Fruit fly (Drosophila melanogaster) whole organism, embryonic: Measurements from ENCODE around the gene Mst98Cb.

Experiments
- Asciz ChIP-seq: fragments of 200-800 bp; sonication (Bioruptor generic); optimal IDR thresholded peaks from 2 replicates; lab custom pipeline; 2017; ENCODE audit warnings: missing biosample characterization, mild to moderate bottlenecking, missing genetic modification characterization, missing genetic modification reagents
- Awh ChIP-seq: fragments of 200-800 bp; sonication (Bioruptor generic); IDR thresholded peaks from 2 replicates; pipeline ENCODE4, ENCODE4 v1.3.6; 2022; ENCODE audit warnings: missing biosample characterization, missing genetic modification characterization
- B-H1 ChIP-seq: fragments of 200-800 bp; sonication (Bioruptor generic); IDR thresholded peaks from 3 replicates; pipeline ENCODE4 v1.3.6; 2022; ENCODE audit warnings: missing biosample characterization, missing genetic modification characterization
- BEAF-32 ChIP-seq: fragments of 200-800 bp; sonication (Bioruptor generic); optimal IDR thresholded peaks from 3 replicates; lab custom pipeline; 2017; ENCODE audit warnings: missing biosample characterization, missing genetic modification characterization, mild to moderate bottlenecking, moderate library complexity, missing genetic modification reagents
- CG10366 ChIP-seq: fragments of 200-800 bp; sonication (Bioruptor generic); IDR thresholded peaks from 2 replicates; pipeline ENCODE4 v1.3.6; 2022; ENCODE audit warnings: missing biosample characterization, missing genetic modification characterization
- CG10979 ChIP-seq: fragments of 200-800 bp; sonication (Bioruptor generic); optimal IDR thresholded peaks from 2 replicates; lab custom pipeline; 2018; ENCODE audit warnings: missing biosample characterization, mild to moderate bottlenecking, missing genetic modification characterization, moderate library complexity
- CG11504 ChIP-seq: fragments of 200-800 bp; sonication (Bioruptor generic); optimal IDR thresholded peaks from 3 replicates; lab custom pipeline; 2019; ENCODE audit warnings: missing biosample characterization, mild to moderate bottlenecking, missing genetic modification characterization, moderate library complexity
- CG12744 ChIP-seq: fragments of 200-800 bp; sonication (Bioruptor generic); optimal IDR thresholded peaks from 2 replicates; lab custom pipeline; 2016; ENCODE audit warnings: missing biosample characterization, missing genetic modification characterization
- CG12769 ChIP-seq: fragments of 200-800 bp; sonication (Bioruptor generic); optimal IDR thresholded peaks from 2 replicates; lab custom pipeline; 2019; ENCODE audit warnings: missing biosample characterization, mild to moderate bottlenecking, missing genetic modification characterization, moderate library complexity
- CG14860 ChIP-seq: fragments of 200-800 bp; sonication (Bioruptor generic); IDR thresholded peaks from 3 replicates; pipeline ENCODE4 v1.3.6; 2022; ENCODE audit warnings: missing biosample characterization, missing genetic modification characterization; ENCODE audit not compliant: partially characterized antibody
- CG15479 ChIP-seq: fragments of 200-800 bp; sonication (Bioruptor generic); optimal IDR thresholded peaks from 3 replicates; lab custom pipeline; 2019; ENCODE audit warnings: missing biosample characterization, mild to moderate bottlenecking, missing genetic modification characterization, moderate library complexity
- CG16779 ChIP-seq: fragments of 200-800 bp; sonication (Bioruptor generic); IDR thresholded peaks from 2 replicates; pipeline ENCODE4 v1.3.6; 2022; ENCODE audit warnings: missing biosample characterization, missing genetic modification characterization
- CG17385 ChIP-seq: fragments of 200-800 bp; sonication (Bioruptor generic); optimal IDR thresholded peaks from 3 replicates; lab custom pipeline; 2018; ENCODE audit warnings: missing biosample characterization, mild to moderate bottlenecking, missing genetic modification characterization
- CG17568 ChIP-seq: fragments of 200-800 bp; sonication (Bioruptor generic); optimal IDR thresholded peaks from 2 replicates; lab custom pipeline; 2018; ENCODE audit warnings: missing biosample characterization, mild to moderate bottlenecking, missing genetic modification characterization, moderate library complexity
- CG18764 ChIP-seq: fragments of 200-800 bp; sonication (Bioruptor generic); optimal IDR thresholded peaks from 3 replicates; lab custom pipeline; 2016; ENCODE audit warnings: missing biosample characterization, missing genetic modification characterization
- CG2199 ChIP-seq: fragments of 200-800 bp; sonication (Bioruptor generic); IDR thresholded peaks from 3 replicates; pipeline ENCODE4 v1.3.6; 2022; ENCODE audit warnings: missing biosample characterization, missing genetic modification characterization
- CG2889 ChIP-seq: fragments of 200-800 bp; sonication (Bioruptor generic); IDR thresholded peaks from 3 replicates; pipeline ENCODE4 v1.3.6; 2022; ENCODE audit warnings: missing biosample characterization, missing genetic modification characterization
- CG32772 ChIP-seq: fragments of 200-800 bp; sonication (Bioruptor generic); IDR thresholded peaks from 2 replicates; pipeline ENCODE4 v1.3.6; 2022; ENCODE audit warnings: missing biosample characterization, missing genetic modification characterization
- CG34224 ChIP-seq: fragments of 200-800 bp; sonication (Bioruptor generic); IDR thresholded peaks from 3 replicates; pipeline ENCODE4 v1.3.6; 2022; ENCODE audit warnings: missing biosample characterization, missing genetic modification characterization; ENCODE audit not compliant: partially characterized antibody
- CG4730 ChIP-seq: fragments of 200-800 bp; sonication (Bioruptor generic); IDR thresholded peaks from 2 replicates; pipeline ENCODE4 v1.3.6; 2022; ENCODE audit warnings: missing biosample characterization, missing genetic modification characterization
- CG7271 ChIP-seq: fragments of 200-800 bp; sonication (Bioruptor generic); optimal IDR thresholded peaks from 2 replicates; lab custom pipeline; 2018; ENCODE audit warnings: missing biosample characterization, mild to moderate bottlenecking, missing genetic modification characterization, moderate library complexity
- CG8281 ChIP-seq: fragments of 200-800 bp; sonication (Bioruptor generic); optimal IDR thresholded peaks from 2 replicates; lab custom pipeline; 2018; ENCODE audit warnings: missing biosample characterization, mild to moderate bottlenecking, missing genetic modification characterization, moderate library complexity
- CG8290 ChIP-seq, 3 experiments: fragments of 200-800 bp; sonication (Bioruptor generic); optimal IDR thresholded peaks; 2 replicates each; lab custom pipeline; 2016 to 2019; ENCODE audit warnings: missing biosample characterization in 3 of 3, missing genetic modification characterization in 3 of 3, mild to moderate bottlenecking in 2 of 3, moderate library complexity in 1 of 3
- Chrac-16 ChIP-seq: fragments of 200-800 bp; sonication (Bioruptor generic); optimal IDR thresholded peaks from 3 replicates; lab custom pipeline; 2016; ENCODE audit warnings: missing biosample characterization, missing genetic modification characterization
- D ChIP-seq, 2 experiments: fragments of 200-800 bp in 1 of 2; fragments of >200 bp in 1 of 2; sonication (Bioruptor generic) in 1 of 2; optimal IDR thresholded peaks; 2 replicates in 1 of 2; 3 replicates in 1 of 2; lab custom pipeline; 2017; ENCODE audit warnings: mild to moderate bottlenecking in 1 of 2, missing biosample characterization in 1 of 2, missing genetic modification characterization in 1 of 2, missing genetic modification reagents in 1 of 2
- Drgx ChIP-seq: fragments of 200-800 bp; sonication (Bioruptor generic); IDR thresholded peaks from 2 replicates; pipeline ENCODE4 v1.3.6; 2022; ENCODE audit warnings: missing biosample characterization, missing genetic modification characterization
- GATAe ChIP-seq: fragments of 200-800 bp; sonication (Bioruptor generic); conservative IDR thresholded peaks from 2 replicates; pipeline ENCODE4 v1.3.6; 2022; ENCODE audit warnings: missing biosample characterization, missing genetic modification characterization
- H2.0 ChIP-seq: fragments of 200-800 bp; sonication (Bioruptor generic); IDR thresholded peaks from 2 replicates; pipeline ENCODE4 v1.3.6; 2022; ENCODE audit warnings: missing biosample characterization, missing genetic modification characterization
- Lim3 ChIP-seq: fragments of 200-800 bp; sonication (Bioruptor generic); IDR thresholded peaks from 2 replicates; pipeline ENCODE4 v1.3.6; 2022; ENCODE audit warnings: missing biosample characterization, missing genetic modification characterization
- Vsx1 ChIP-seq: fragments of 200-800 bp; sonication (Bioruptor generic); optimal IDR thresholded peaks from 2 replicates; lab custom pipeline; 2017; ENCODE audit warnings: missing biosample characterization, mild to moderate bottlenecking, missing genetic modification characterization, missing genetic modification reagents
- abd-A ChIP-seq: fragments of 200-800 bp; sonication (Bioruptor generic); optimal IDR thresholded peaks from 3 replicates; lab custom pipeline; 2019; ENCODE audit warnings: missing biosample characterization, mild to moderate bottlenecking, missing genetic modification characterization, moderate library complexity
- amos ChIP-seq: fragments of 200-800 bp; sonication (Bioruptor generic); IDR thresholded peaks from 2 replicates; pipeline ENCODE4 v1.3.6; 2022; ENCODE audit warnings: missing biosample characterization, missing genetic modification characterization; ENCODE audit not compliant: partially characterized antibody
- aop ChIP-seq: fragments of 200-800 bp; sonication (Bioruptor generic); IDR thresholded peaks from 2 replicates; pipeline ENCODE4 v1.3.6; 2022; ENCODE audit warnings: missing biosample characterization, missing genetic modification characterization
- cas ChIP-seq: fragments of 200-800 bp; sonication (Bioruptor generic); IDR thresholded peaks from 2 replicates; pipeline ENCODE4 v1.3.6; 2022; ENCODE audit warnings: missing biosample characterization, missing genetic modification characterization
- caup ChIP-seq: fragments of 200-800 bp; sonication (Bioruptor generic); optimal IDR thresholded peaks from 3 replicates; lab custom pipeline; 2017; ENCODE audit warnings: missing biosample characterization, mild to moderate bottlenecking, missing genetic modification characterization, moderate library complexity; ENCODE audit not compliant: severe bottlenecking
- chm ChIP-seq: fragments of 200-800 bp; sonication (Bioruptor generic); IDR thresholded peaks from 2 replicates; pipeline ENCODE4 v1.3.6; 2022; ENCODE audit warnings: missing biosample characterization, missing genetic modification characterization
- crc ChIP-seq: fragments of 200-800 bp; sonication (Bioruptor generic); optimal IDR thresholded peaks from 2 replicates; lab custom pipeline; 2016; ENCODE audit warnings: missing biosample characterization, missing genetic modification characterization
- dimm ChIP-seq: fragments of 200-800 bp; sonication (Bioruptor generic); IDR thresholded peaks from 2 replicates; pipeline ENCODE4 v1.3.6; 2022; ENCODE audit warnings: missing biosample characterization, missing genetic modification characterization
- exex ChIP-seq: fragments of 200-800 bp; sonication (Bioruptor generic); optimal IDR thresholded peaks from 4 replicates; lab custom pipeline; 2018; ENCODE audit warnings: missing biosample characterization, mild to moderate bottlenecking, missing genetic modification characterization, moderate library complexity
- hb ChIP-seq: fragments of 200-800 bp; sonication (Bioruptor generic); IDR thresholded peaks from 3 replicates; pipeline ENCODE4 v1.3.6; 2022; ENCODE audit warnings: missing biosample characterization, missing genetic modification characterization; ENCODE audit not compliant: partially characterized antibody
- hbn ChIP-seq: fragments of 200-800 bp; sonication (Bioruptor generic); IDR thresholded peaks from 2 replicates; pipeline ENCODE4 v1.3.6; 2022; ENCODE audit warnings: missing biosample characterization, missing genetic modification characterization; ENCODE audit not compliant: partially characterized antibody
- lilli ChIP-seq: fragments of 200-800 bp; sonication (Bioruptor generic); optimal IDR thresholded peaks from 3 replicates; lab custom pipeline; 2016; ENCODE audit warnings: missing biosample characterization, missing genetic modification characterization
- nau ChIP-seq: fragments of 200-800 bp; sonication (Bioruptor generic); optimal IDR thresholded peaks from 3 replicates; lab custom pipeline; 2017; ENCODE audit warnings: missing biosample characterization, mild to moderate bottlenecking, missing genetic modification characterization, missing genetic modification reagents
- onecut ChIP-seq: fragments of 200-800 bp; sonication (Bioruptor generic); IDR thresholded peaks from 2 replicates; pipeline ENCODE4 v1.3.6; 2022; ENCODE audit warnings: missing biosample characterization, missing genetic modification characterization
- pfk ChIP-seq: fragments of 200-800 bp; sonication (Bioruptor generic); optimal IDR thresholded peaks from 2 replicates; lab custom pipeline; 2018; ENCODE audit warnings: missing biosample characterization, mild to moderate bottlenecking, missing genetic modification characterization, moderate library complexity
- sens ChIP-seq: fragments of 200-800 bp; sonication (Bioruptor generic); peaks from one replicate; lab custom pipeline; 2016; ENCODE audit warnings: missing biosample characterization, missing genetic modification characterization
- ssp ChIP-seq: fragments of 200-800 bp; sonication (Bioruptor generic); IDR thresholded peaks from 2 replicates; pipeline ENCODE4 v1.3.6; 2022; ENCODE audit warnings: missing biosample characterization, missing genetic modification characterization
- yki ChIP-seq: fragments of >200 bp; optimal IDR thresholded peaks from 3 replicates; lab custom pipeline; 2018
- z ChIP-seq: fragments of 200-800 bp; sonication (Bioruptor generic); IDR thresholded peaks from 3 replicates; pipeline ENCODE4 v1.3.6; 2022; ENCODE audit warnings: missing biosample characterization, missing genetic modification characterization

Gene Mst98Cb

DNA sequence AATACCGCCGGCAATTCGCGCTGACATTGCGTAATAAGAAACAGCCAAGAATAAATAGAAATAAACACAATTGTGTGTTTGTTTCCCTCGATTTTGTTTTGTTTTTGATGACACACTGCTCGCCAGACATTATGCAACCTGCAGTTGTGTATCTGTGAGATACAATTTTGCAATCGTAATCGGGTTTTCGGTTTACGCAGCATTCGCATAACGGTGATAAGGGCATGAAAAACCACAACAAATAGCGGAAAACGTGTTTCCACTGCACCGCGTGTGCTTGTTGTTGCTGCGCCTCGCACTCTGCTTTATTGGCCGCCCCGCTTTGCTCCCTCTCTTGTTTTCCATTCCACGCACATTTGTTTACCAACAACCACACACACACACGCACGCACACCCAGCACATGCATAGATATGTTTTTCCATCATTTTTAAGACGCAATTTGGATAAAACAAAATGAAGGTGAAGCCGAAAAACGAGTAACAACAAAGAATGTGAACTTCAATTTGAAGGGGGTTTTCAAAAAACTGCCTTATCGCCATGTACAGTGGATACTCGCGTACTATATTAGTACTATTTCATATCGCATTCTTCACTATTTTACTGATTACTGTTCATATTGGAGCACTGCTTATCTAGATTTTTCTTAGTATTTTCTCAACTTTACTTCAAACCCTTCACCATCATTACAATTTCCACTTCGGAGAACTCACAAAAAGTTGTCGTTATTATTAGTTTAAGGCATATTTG, 40.2 kb downstream of the Mst98Cb start (continued):
- TF ChIP-seq CG17568, result peak; percentile 3
- TF ChIP-seq CG34224 (GFP tag; lab: Robert Waterston, UW), result no peak
- TF ChIP-seq CG32772 (GFP tag; lab: Robert Waterston, UW), result no peak
- TF ChIP-seq onecut, result no peak
- peak; percentile 13 for TF ChIP-seq exex (tag; lab: Kevin White, UChicago)
- no peak for TF ChIP-seq Awh (GFP tag; lab: Robert Waterston, UW)
- no peak for TF ChIP-seq pfk
- TF ChIP-seq amos (GFP tag; lab: Robert Waterston, UW), result no peak
- TF ChIP-seq Lim3 (GFP tag; lab: Robert Waterston, UW), result no peak
- TF ChIP-seq CG18764 (GFP tag; lab: Kevin White, UChicago), result no peak
- no peak for TF ChIP-seq yki
- no peak for TF ChIP-seq GATAe (GFP tag; lab: Robert Waterston, UW)
- peak; percentile 51 for TF ChIP-seq sens
- no peak for TF ChIP-seq hb (GFP tag; lab: Robert Waterston, UW)
- peak; percentile 77; the same call in 1 of the 3 replicates for TF ChIP-seq CG2199 (GFP tag; lab: Robert Waterston, UW)
- TF ChIP-seq CG12769, result peak; percentile 49
- TF ChIP-seq B-H1, result no peak
- no peak for TF ChIP-seq CG8290 (GFP tag; optimal IDR thresholded peaks at IDR 0.05; lab: Kevin White, UChicago)
- peak in 1 of 2 experiments; percentile 31 for TF ChIP-seq CG8290 (tag; optimal IDR thresholded peaks at IDR 0.05; lab: Kevin White, UChicago)
- no peak for TF ChIP-seq ssp (GFP tag; lab: Robert Waterston, UW)
- TF ChIP-seq BEAF-32, result no peak
- no peak for TF ChIP-seq CG10366 (GFP tag; lab: Robert Waterston, UW)
- TF ChIP-seq Vsx1 (GFP tag; lab: Kevin White, UChicago), result no peak
- no peak for TF ChIP-seq H2.0 (GFP tag; lab: Robert Waterston, UW)
- TF ChIP-seq lilli (GFP tag; lab: Kevin White, UChicago), result no peak
- no peak for TF ChIP-seq CG17385 (GFP tag; lab: Kevin White, UChicago)
- no peak for TF ChIP-seq cas
- no peak for TF ChIP-seq D (optimal IDR thresholded peaks at IDR 0.05; lab: Kevin White, UChicago)
- TF ChIP-seq D (GFP tag; optimal IDR thresholded peaks at IDR 0.05; lab: Kevin White, UChicago), result no peak
- TF ChIP-seq CG4730 (GFP tag; lab: Robert Waterston, UW), result no peak
- TF ChIP-seq abd-A (tag; lab: Kevin White, UChicago), result no peak
- TF ChIP-seq Drgx (GFP tag; lab: Robert Waterston, UW), result no peak

DNA sequence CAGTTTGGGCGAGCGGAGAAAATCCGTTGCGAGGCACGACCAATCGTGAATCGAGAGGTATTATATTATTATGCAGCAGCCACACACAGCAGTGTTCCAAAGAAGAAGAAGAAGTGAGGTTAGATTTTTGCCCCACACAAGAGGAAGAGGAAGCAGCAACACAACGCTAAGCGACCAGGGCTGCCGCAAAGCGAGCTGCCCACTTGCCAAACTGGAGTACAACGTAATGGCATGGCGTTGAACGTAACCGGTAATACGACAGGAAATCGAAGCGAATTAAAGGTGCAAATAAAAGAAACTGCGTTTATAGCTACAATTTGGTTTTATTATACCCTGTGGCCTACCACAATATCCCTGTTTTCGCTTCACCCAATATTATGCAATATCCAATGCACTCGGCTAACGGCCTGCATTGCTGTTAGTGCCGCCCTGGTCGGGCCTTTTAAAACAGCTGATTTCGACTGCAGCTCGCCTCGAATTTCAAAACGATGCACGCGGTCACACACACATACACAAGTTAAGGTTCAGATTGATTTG, 42.9 kb downstream of the Mst98Cb start:
- no peak for TF ChIP-seq Vsx1 (GFP tag; lab: Kevin White, UChicago)
- no peak for TF ChIP-seq z (GFP tag; lab: Robert Waterston, UW)
- no peak for TF ChIP-seq dimm (GFP tag; lab: Robert Waterston, UW)
- TF ChIP-seq caup (GFP tag; lab: Kevin White, UChicago), result peak; percentile 75
- TF ChIP-seq lilli (GFP tag; lab: Kevin White, UChicago), result peak; percentile 81
- peak; percentile 74 for TF ChIP-seq CG11504 (tag; lab: Kevin White, UChicago)
- TF ChIP-seq CG15479 (GFP tag; lab: Kevin White, UChicago), result no peak
- TF ChIP-seq CG8281 (tag; lab: Kevin White, UChicago), result peak; percentile 53
- TF ChIP-seq chm (GFP tag; lab: Robert Waterston, UW), result peak; percentile 78
- TF ChIP-seq aop (GFP tag; lab: Robert Waterston, UW), result no peak
- peak; percentile 72 for TF ChIP-seq CG10979
- peak; percentile 51 for TF ChIP-seq Asciz (GFP tag; lab: Kevin White, UChicago)
- no peak for TF ChIP-seq hbn
- TF ChIP-seq CG12744, result peak; percentile 14
- TF ChIP-seq nau (GFP tag; lab: Kevin White, UChicago), result peak; percentile 21
- TF ChIP-seq CG16779 (GFP tag; lab: Robert Waterston, UW), result no peak
- TF ChIP-seq CG14860 (GFP tag; lab: Robert Waterston, UW), result no peak
- peak; percentile 79 for TF ChIP-seq Chrac-16 (GFP tag; lab: Kevin White, UChicago)
- no peak; the same call in 2 of the 3 replicates for TF ChIP-seq CG2889 (GFP tag; lab: Robert Waterston, UW)
- peak; percentile 53 for TF ChIP-seq CG7271 (tag; lab: Kevin White, UChicago)
- TF ChIP-seq crc (GFP tag; lab: Kevin White, UChicago), result peak; percentile 77
